Worm (Caenorhabditis elegans) whole organism, L1 larva: ENCODE data around the gene tbx-7.

Source experiments
- aha-1 ChIP-seq: fragments of 150-350 bp; optimal IDR thresholded peaks from 2 replicates; lab custom pipeline; 2014; ENCODE audit warnings: missing biosample characterization, missing genetic modification characterization
- ama-1 ChIP-seq: fragments of 150-350 bp; optimal IDR thresholded peaks from 2 replicates; lab custom pipeline; 2014
- ceh-82 ChIP-seq, 3 experiments: fragments of 150-350 bp in 1 of 3; sonication (generic microtip) in 2 of 3; optimal IDR thresholded peaks; 2 replicates each; lab custom pipeline; 2014 to 2017; ENCODE audit warnings: missing biosample characterization in 3 of 3, missing genetic modification characterization in 3 of 3
- ces-1 ChIP-seq: fragments of 150-350 bp; optimal IDR thresholded peaks from 2 replicates; lab custom pipeline; 2014; ENCODE audit warnings: missing biosample characterization, missing genetic modification reagents, missing genetic modification characterization
- egl-27 ChIP-seq, 2 experiments: fragments of 150-350 bp in 1 of 2; sonication (generic microtip); optimal IDR thresholded peaks; 3 replicates each; lab custom pipeline; 2017 to 2018; ENCODE audit warnings: missing biosample characterization in 2 of 2, missing genetic modification characterization in 2 of 2, missing genetic modification reagents in 2 of 2
- lin-14 ChIP-seq: fragments of 200-800 bp; sonication (Bioruptor generic); optimal IDR thresholded peaks from 2 replicates; lab custom pipeline; 2018; ENCODE audit warnings: mild to moderate bottlenecking, missing genetic modification characterization, moderate library complexity, missing compliant biosample characterization
- sptf-1 ChIP-seq: fragments of 150-350 bp; optimal IDR thresholded peaks from 2 replicates; lab custom pipeline; 2014; ENCODE audit warnings: missing biosample characterization, missing genetic modification characterization
- zip-4 ChIP-seq: fragments of 200-800 bp; sonication (Bioruptor generic); optimal IDR thresholded peaks from 2 replicates; lab custom pipeline; 2018; ENCODE audit warnings: mild to moderate bottlenecking, missing genetic modification characterization, moderate library complexity, missing compliant biosample characterization
- ztf-4 ChIP-seq: fragments of 150-350 bp; optimal IDR thresholded peaks from 2 replicates; lab custom pipeline; 2014; ENCODE audit warnings: missing biosample characterization, missing genetic modification characterization

ce11 chrIII:6008989-6009610 is 19.2 kb downstream of the tbx-7 start, which contains the start of the genes gcna-1 and eftu-2:
- TF ChIP-seq zip-4, result no peak
- no peak for TF ChIP-seq aha-1 (tag; lab: Kevin White, UChicago)
- TF ChIP-seq sptf-1 (tag; lab: Kevin White, UChicago), result no peak
- no peak for TF ChIP-seq ama-1 (lab: Kevin White, UChicago)
- no peak for TF ChIP-seq ceh-82 (tag; optimal IDR thresholded peaks at IDR 0.05; lab: Kevin White, UChicago)
- peak; percentile 54 for TF ChIP-seq lin-14
- no peak for TF ChIP-seq ces-1
- no peak for TF ChIP-seq ztf-4 (tag; lab: Kevin White, UChicago)
- no peak for TF ChIP-seq egl-27 (tag; optimal IDR thresholded peaks at IDR 0.05; lab: Kevin White, UChicago)
